Fruit fly (Drosophila melanogaster): ENCODE data around the gene Dsk.

The Dsk gene

DNA sequence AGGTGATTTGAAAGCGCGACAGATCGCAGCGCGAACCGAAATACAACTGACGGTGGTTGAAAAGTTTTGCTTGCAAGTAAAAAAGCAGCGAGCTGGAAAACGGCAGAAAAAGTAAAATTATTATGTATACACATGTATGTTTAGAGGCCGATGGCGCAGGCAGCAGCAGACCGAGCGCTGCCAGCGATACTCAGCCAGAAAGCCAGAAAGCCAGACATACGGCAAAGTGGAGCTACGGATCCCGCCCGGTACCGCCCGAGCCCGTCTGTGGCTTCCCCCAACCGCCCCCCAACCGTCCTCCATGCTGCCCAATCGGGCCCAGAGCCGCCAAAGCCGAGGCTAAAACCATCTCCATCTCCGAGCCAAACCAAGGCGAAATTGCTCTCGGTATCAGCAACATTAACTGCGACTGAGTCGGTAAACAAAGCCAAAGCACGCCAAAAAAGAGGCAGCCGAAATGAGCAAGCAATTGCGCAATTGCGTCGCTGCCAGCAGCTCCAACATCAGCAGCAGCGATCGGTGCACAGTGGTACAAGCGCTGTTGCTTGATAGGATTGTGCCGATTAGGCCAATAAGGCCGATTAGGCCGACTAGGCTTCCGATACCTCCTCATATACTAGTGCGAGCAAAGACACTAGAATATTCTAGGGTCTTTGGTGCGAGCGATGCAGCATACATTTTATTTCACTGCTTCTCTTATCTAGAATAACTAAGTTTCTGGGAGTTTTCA, 25.4 kb upstream of the Dsk start, which contains the start of gene CG14636 (continued):
- TF ChIP-seq CG15514 (GFP tag; optimal IDR thresholded peaks at IDR 0.05) (peak; percentile 73), CG10431 (GFP tag; optimal IDR thresholded peaks at IDR 0.05) (no peak), Atf3 (GFP tag; optimal IDR thresholded peaks at IDR 0.05) (peak; percentile 28), kah (GFP tag; optimal IDR thresholded peaks at IDR 0.05) (peak; percentile 23), Blimp-1 (GFP tag; optimal IDR thresholded peaks at IDR 0.05) (peak; percentile 10), ewg (GFP tag; optimal IDR thresholded peaks at IDR 0.05) (peak; percentile 23), Rx (GFP tag; IDR thresholded peaks at IDR 0.05) (peak; percentile 60), tx (GFP tag; optimal IDR thresholded peaks at IDR 0.05) (peak; percentile 72), CG14710 (tag; optimal IDR thresholded peaks at IDR 0.05) (no peak), CoRest (tag; optimal IDR thresholded peaks at IDR 0.05) (peak; percentile 70), CG32767 (GFP tag; IDR thresholded peaks at IDR 0.05) (0 out of 2 replicates have a peak, but pooled peaks have one; percentile 18), Drgx (GFP tag; IDR thresholded peaks at IDR 0.05) (peak; percentile 83), CG15011 (GFP tag; optimal IDR thresholded peaks at IDR 0.05) (peak; percentile 53), cato (GFP tag; optimal IDR thresholded peaks at IDR 0.05; ENCODE audit: borderline replicate concordance) (no peak), ATbp (GFP tag; optimal IDR thresholded peaks at IDR 0.05) (peak; percentile 50), CG11093 (GFP tag; IDR thresholded peaks at IDR 0.05) (peak; percentile 40; the same call in 1 of the 3 replicates), gfzf (GFP tag; optimal IDR thresholded peaks at IDR 0.05) (no peak), CG6254 (GFP tag; optimal IDR thresholded peaks at IDR 0.05) (no peak), z (GFP tag; IDR thresholded peaks at IDR 0.05) (0 out of 3 replicates have a peak, but pooled peaks have one; percentile 45), knrl (GFP tag; IDR thresholded peaks at IDR 0.05; ENCODE audit: partially characterized antibody) (peak; percentile 41; the same call in 2 of the 3 replicates), Sox100B (GFP tag; optimal IDR thresholded peaks at IDR 0.05) (peak; percentile 70), CG2199 (GFP tag; IDR thresholded peaks at IDR 0.05) (peak; percentile 63; the same call in 2 of the 3 replicates), CG11695 (GFP tag; IDR thresholded peaks at IDR 0.05) (peak; percentile 84), CG16813 (GFP tag; IDR thresholded peaks at IDR 0.05; ENCODE audit: partially characterized antibody) (no peak), CG7839 (tag; optimal IDR thresholded peaks at IDR 0.05) (peak; percentile 78), CG1233 (GFP tag; optimal IDR thresholded peaks at IDR 0.05) (peak; percentile 48), grn (GFP tag; optimal IDR thresholded peaks at IDR 0.05) (peak; percentile 14), Usf (GFP tag; optimal IDR thresholded peaks at IDR 0.05) (peak; percentile 28), H15 (GFP tag; IDR thresholded peaks at IDR 0.05) (0 out of 3 replicates have a peak, but pooled peaks have one; percentile 49), CG32532 (GFP tag; IDR thresholded peaks at IDR 0.05) (peak; percentile 82), Eip74EF (GFP tag; optimal IDR thresholded peaks at IDR 0.05) (peak in 1 of 2 experiments; percentile 25), wor (GFP tag; IDR thresholded peaks at IDR 0.05) (peak; percentile 51), Taf1 (GFP tag; IDR thresholded peaks at IDR 0.05) (peak; percentile 35; the same call in 1 of the 2 replicates), CG10979 (tag; optimal IDR thresholded peaks at IDR 0.05) (no peak), slbo (GFP tag; IDR thresholded peaks at IDR 0.05) (peak; percentile 82), HLH4C (GFP tag; IDR thresholded peaks at IDR 0.05; ENCODE audit: partially characterized antibody) (peak; percentile 54; the same call in 1 of the 3 replicates), hb (GFP tag; IDR thresholded peaks at IDR 0.05; ENCODE audit: partially characterized antibody) (peak; percentile 62; the same call in 1 of the 3 replicates), CG17361 (GFP tag; IDR thresholded peaks at IDR 0.05) (peak; percentile 54; the same call in 2 of the 3 replicates), pros (GFP tag; optimal IDR thresholded peaks at IDR 0.05) (peak; percentile 12), trh (GFP tag; optimal IDR thresholded peaks at IDR 0.05) (no peak), MTF-1 (GFP tag; optimal IDR thresholded peaks at IDR 0.05; ENCODE audit: borderline replicate concordance) (no peak), CG8478 (optimal IDR thresholded peaks at IDR 0.05) (no peak), HLH3B (GFP tag; IDR thresholded peaks at IDR 0.05) (peak; percentile 78), Lim3 (GFP tag; IDR thresholded peaks at IDR 0.05) (no peak), CG33213 (GFP tag; optimal IDR thresholded peaks at IDR 0.05) (peak; percentile 38), prd (optimal IDR thresholded peaks at IDR 0.05) (no peak), prd (GFP tag; IDR thresholded peaks at IDR 0.05) (peak; percentile 79), amos (GFP tag; IDR thresholded peaks at IDR 0.05; ENCODE audit: partially characterized antibody) (no peak)

All from whole organism, embryonic.